Worm (Caenorhabditis elegans): ENCODE data around the gene B0410.1.

The B0410.1 gene

ce11 chrX:2909227-2909626, 14.9 kb downstream of the B0410.1 start, which contains the start of gene nmy-1:
Gene nmy-1 (plus strand): TSS chrX:2909527.
- TF ChIP-seq nhr-120 (GFP tag; IDR thresholded peaks at IDR 0.05): no peak
- TF ChIP-seq zfh-2 (GFP tag; conservative IDR thresholded peaks at IDR 0.05): peak; percentile 56; the same call in 1 of the 2 replicates

DNA sequence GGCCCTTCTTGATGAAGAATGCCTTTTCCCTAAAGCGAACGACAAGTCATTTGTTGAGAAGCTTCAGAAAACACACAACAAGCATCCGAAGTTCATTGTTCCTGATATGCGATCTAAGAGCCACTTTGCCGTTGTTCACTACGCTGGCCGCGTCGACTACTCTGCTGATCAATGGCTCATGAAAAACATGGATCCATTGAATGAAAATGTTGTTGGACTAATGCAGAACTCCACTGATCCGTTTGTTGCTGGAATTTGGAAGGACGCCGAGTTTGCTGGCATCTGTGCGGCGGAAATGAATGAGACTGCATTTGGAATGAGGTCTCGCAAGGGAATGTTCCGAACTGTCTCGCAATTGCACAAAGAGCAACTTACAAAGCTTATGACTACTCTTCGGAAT, 18.3 kb downstream of the B0410.1 start:
- TF ChIP-seq ets-4 (GFP tag; optimal IDR thresholded peaks at IDR 0.05): no peak
- TF ChIP-seq unc-130 (GFP tag; optimal IDR thresholded peaks at IDR 0.05): no peak
- no peak for TF ChIP-seq ztf-28 (GFP tag; IDR thresholded peaks at IDR 0.05)
- no peak for TF ChIP-seq snpc-3.4 (tag; optimal IDR thresholded peaks at IDR 0.05)
- TF ChIP-seq attf-3 (GFP tag; conservative IDR thresholded peaks at IDR 0.05): no peak
- TF ChIP-seq ceh-58 (GFP tag; IDR thresholded peaks at IDR 0.05): no peak
- no peak for TF ChIP-seq ekl-4 (GFP tag; IDR thresholded peaks at IDR 0.05)
- TF ChIP-seq F49E8.2 (tag; optimal IDR thresholded peaks at IDR 0.05; ENCODE audit: insufficient read depth): no peak
- no peak for TF ChIP-seq lin-35 (GFP tag; optimal IDR thresholded peaks at IDR 0.05)
- TF ChIP-seq Y67H2A.10 (GFP tag; conservative IDR thresholded peaks at IDR 0.05): no peak
- TF ChIP-seq hrde-1 (tag; optimal IDR thresholded peaks at IDR 0.05; ENCODE audit: borderline replicate concordance): no peak
- no peak for TF ChIP-seq B0336.3 (GFP tag; IDR thresholded peaks at IDR 0.05)
- no peak for TF ChIP-seq T07F8.4 (tag; optimal IDR thresholded peaks at IDR 0.05)
- TF ChIP-seq B0035.1 (tag; optimal IDR thresholded peaks at IDR 0.05): no peak
- TF ChIP-seq nhr-179 (tag; optimal IDR thresholded peaks at IDR 0.05): no peak

DNA sequence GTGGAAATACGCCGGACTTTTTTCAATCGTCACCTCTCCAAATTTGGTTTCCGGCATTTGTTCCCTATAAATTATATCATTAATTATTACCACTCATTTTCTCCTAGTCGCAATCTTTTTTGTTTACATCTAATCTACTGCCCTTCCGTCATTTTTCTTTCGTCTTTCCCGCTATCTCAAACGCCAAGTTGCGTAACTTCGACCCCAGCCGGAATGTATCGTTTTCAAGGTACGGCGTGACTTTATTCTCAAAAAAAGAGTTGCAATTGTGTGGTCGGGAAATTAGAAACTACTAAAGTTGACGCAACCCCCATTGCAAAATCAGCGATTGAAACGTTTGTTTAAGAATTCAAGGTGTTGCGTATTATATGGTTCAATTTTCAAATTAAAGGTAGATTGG, 25.1 kb downstream of the B0410.1 start:
- TF ChIP-seq ceh-79 (tag; optimal IDR thresholded peaks at IDR 0.05): no peak
- no peak for TF ChIP-seq F57A8.1 (GFP tag; optimal IDR thresholded peaks at IDR 0.05)
- TF ChIP-seq snpc-1.3 (tag; optimal IDR thresholded peaks at IDR 0.05; ENCODE audit: insufficient read depth): no peak
- TF ChIP-seq lin-26 (GFP tag; IDR thresholded peaks at IDR 0.05): no peak
- no peak for TF ChIP-seq ets-4 (GFP tag; optimal IDR thresholded peaks at IDR 0.05)
- no peak for TF ChIP-seq efl-1 (GFP tag; optimal IDR thresholded peaks at IDR 0.05)
- no peak for TF ChIP-seq sptf-2 (GFP tag; optimal IDR thresholded peaks at IDR 0.05)
- TF ChIP-seq rcor-1 (GFP tag; IDR thresholded peaks at IDR 0.05): no peak

- TF ChIP-seq zim-3 (tag; optimal IDR thresholded peaks at IDR 0.05): no peak
Observed at ce11 chrX:2920456-2920855, 26.1 kb downstream of the B0410.1 start.

ce11 chrX:2921737-2922136, 27.4 kb downstream of the B0410.1 start:
- TF ChIP-seq nfya-1 (tag; optimal IDR thresholded peaks at IDR 0.05; ENCODE audit: borderline replicate concordance, insufficient read depth): no peak
- TF ChIP-seq nfyb-1 (GFP tag; IDR thresholded peaks at IDR 0.05): no peak
- no peak for TF ChIP-seq snpc-3.4 (tag; optimal IDR thresholded peaks at IDR 0.05)
- TF ChIP-seq K11D2.4 (GFP tag; IDR thresholded peaks at IDR 0.05): no peak
- no peak for TF ChIP-seq fkh-3 (tag; optimal IDR thresholded peaks at IDR 0.05)
- no peak for TF ChIP-seq ceh-79 (tag; optimal IDR thresholded peaks at IDR 0.05)
- no peak for TF ChIP-seq nhr-90 (tag; optimal IDR thresholded peaks at IDR 0.05)
- no peak for TF ChIP-seq attf-5 (GFP tag; optimal IDR thresholded peaks at IDR 0.05)
- TF ChIP-seq atf-7 (tag; optimal IDR thresholded peaks at IDR 0.05): no peak
- TF ChIP-seq Y95B8A.8 (GFP tag; IDR thresholded peaks at IDR 0.05): no peak
- no peak for TF ChIP-seq ceh-100 (GFP tag; IDR thresholded peaks at IDR 0.05)
- TF ChIP-seq Y79H2A.3 (GFP tag; conservative IDR thresholded peaks at IDR 0.05): no peak
- no peak for TF ChIP-seq attf-6 (GFP tag; IDR thresholded peaks at IDR 0.05)
- TF ChIP-seq F22D6.2 (tag; optimal IDR thresholded peaks at IDR 0.05): no peak
- no peak for TF ChIP-seq Y67H2A.10 (GFP tag; conservative IDR thresholded peaks at IDR 0.05)
- TF ChIP-seq rpc-1 (optimal IDR thresholded peaks at IDR 0.05): no peak
- no peak for TF ChIP-seq rpc-1 (tag; optimal IDR thresholded peaks at IDR 0.05)
- no peak for TF ChIP-seq nhr-80 (tag; optimal IDR thresholded peaks at IDR 0.05)
- TF ChIP-seq snpc-1.1 (tag; optimal IDR thresholded peaks at IDR 0.05; ENCODE audit: insufficient read depth): no peak
- TF ChIP-seq F37B4.10 (GFP tag; IDR thresholded peaks at IDR 0.05): no peak
- no peak for TF ChIP-seq aptf-3 (GFP tag; IDR thresholded peaks at IDR 0.05)

All from whole organism, young adult.